Fruit fly (Drosophila melanogaster): ENCODE results near the gene CG10375.
A peak's percentile ranks its signal among the peaks of the same experiment; 100 is the strongest.

Gene CG10375

dm6 chr3R:23732990-23733512, 34.5 kb upstream of the CG10375 start, which contains the start of the genes Hmgcr and Rpn9 (continued):
- TF ChIP-seq Blimp-1 (GFP tag; optimal IDR thresholded peaks at IDR 0.05) (no peak), CG11902 (GFP tag; optimal IDR thresholded peaks at IDR 0.05) (no peak), CG1621 (tag; optimal IDR thresholded peaks at IDR 0.05) (no peak), Eip78C (GFP tag) (peak; percentile 69), net (GFP tag; optimal IDR thresholded peaks at IDR 0.05) (no peak), cyc (GFP tag; optimal IDR thresholded peaks at IDR 0.05) (no peak), svp (GFP tag) (no peak), esn (GFP tag; optimal IDR thresholded peaks at IDR 0.05) (peak; percentile 23), acj6 (GFP tag; optimal IDR thresholded peaks at IDR 0.05) (no peak), Sox102F (GFP tag; optimal IDR thresholded peaks at IDR 0.05) (no peak), CG6792 (GFP tag; optimal IDR thresholded peaks at IDR 0.05) (no peak), CG15336 (GFP tag; IDR thresholded peaks at IDR 0.05) (no peak; the same call in 1 of the 2 replicates), dsx (GFP tag; optimal IDR thresholded peaks at IDR 0.05; ENCODE audit: poor library complexity, severe bottlenecking) (peak; percentile 11), topi (GFP tag; optimal IDR thresholded peaks at IDR 0.05) (no peak), CG11762 (GFP tag; optimal IDR thresholded peaks at IDR 0.05; ENCODE audit: insufficient read depth) (no peak), CG8119 (GFP tag; IDR thresholded peaks at IDR 0.05) (no peak), Eip75B (GFP tag; optimal IDR thresholded peaks at IDR 0.05) (peak; percentile 2), Eip93F (GFP tag; optimal IDR thresholded peaks at IDR 0.05) (peak; percentile 52), Smox (GFP tag; optimal IDR thresholded peaks at IDR 0.05) (no peak), CG11294 (GFP tag; IDR thresholded peaks at IDR 0.05) (no peak), Met (GFP tag; optimal IDR thresholded peaks at IDR 0.05) (no peak), achi (GFP tag; optimal IDR thresholded peaks at IDR 0.05) (peak; percentile 100), vri (GFP tag; optimal IDR thresholded peaks at IDR 0.05) (peak; percentile 48), pdm3 (GFP tag; optimal IDR thresholded peaks at IDR 0.05) (no peak), CG9139 (GFP tag; optimal IDR thresholded peaks at IDR 0.05) (no peak), Hr4 (GFP tag; optimal IDR thresholded peaks at IDR 0.05) (no peak), CG10631 (GFP tag; optimal IDR thresholded peaks at IDR 0.05) (no peak), CG6854 (GFP tag; optimal IDR thresholded peaks at IDR 0.05) (peak; percentile 22)

- TF ChIP-seq Eip75B (GFP tag; optimal IDR thresholded peaks at IDR 0.05) (no peak), OdsH (GFP tag; optimal IDR thresholded peaks at IDR 0.05) (no peak), Sox14 (GFP tag; optimal IDR thresholded peaks at IDR 0.05) (no peak), esn (GFP tag; optimal IDR thresholded peaks at IDR 0.05) (no peak), Hr38 (GFP tag; optimal IDR thresholded peaks at IDR 0.05) (no peak), Sox15 (GFP tag; optimal IDR thresholded peaks at IDR 0.05) (no peak), acj6 (GFP tag; optimal IDR thresholded peaks at IDR 0.05) (no peak), CG8632 (GFP tag; optimal IDR thresholded peaks at IDR 0.05) (no peak), CG6854 (GFP tag; optimal IDR thresholded peaks at IDR 0.05) (no peak), CG10669 (GFP tag; optimal IDR thresholded peaks at IDR 0.05) (no peak), CG6276 (GFP tag; optimal IDR thresholded peaks at IDR 0.05) (no peak), CG11902 (GFP tag; optimal IDR thresholded peaks at IDR 0.05) (no peak), lz (GFP tag; optimal IDR thresholded peaks at IDR 0.05) (no peak), Gug (GFP tag; IDR thresholded peaks at IDR 0.05) (no peak), fd85E (GFP tag; optimal IDR thresholded peaks at IDR 0.05) (no peak), Ets21C (GFP tag; optimal IDR thresholded peaks at IDR 0.05) (no peak), CG32006 (GFP tag; optimal IDR thresholded peaks at IDR 0.05) (no peak), CG3032 (tag; optimal IDR thresholded peaks at IDR 0.05) (no peak), fkh (GFP tag; optimal IDR thresholded peaks at IDR 0.05) (no peak), pdm3 (GFP tag; optimal IDR thresholded peaks at IDR 0.05) (no peak)
Observed at dm6 chr3R:23733771-23734170, 33.7 kb upstream of the CG10375 start.
